Fruit fly (Drosophila melanogaster): Measurements from ENCODE around the gene CG14609.

DNA sequence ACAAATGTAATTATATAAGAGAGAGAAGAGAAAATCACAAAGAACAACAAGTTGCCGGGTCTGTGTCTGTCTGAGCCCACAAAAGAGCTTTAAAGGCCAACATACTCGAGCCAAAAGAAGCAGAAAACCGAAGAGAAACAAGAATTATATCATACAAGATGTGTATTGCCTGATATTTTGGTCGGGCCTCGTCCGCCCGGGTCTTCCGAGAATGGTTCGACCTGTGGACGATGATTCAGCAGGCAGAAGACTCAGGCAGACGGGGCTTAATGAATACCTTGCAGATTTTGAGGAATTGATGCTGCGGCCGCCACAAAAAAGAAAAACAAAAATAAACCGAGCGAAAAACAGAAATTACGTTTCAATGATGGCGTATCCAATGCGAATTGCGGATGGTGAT, 27.8 kb upstream of the CG14609 start:
- TF ChIP-seq pan (optimal IDR thresholded peaks at IDR 0.05) (no peak), CG8478 (optimal IDR thresholded peaks at IDR 0.05) (no peak), usp (GFP tag; optimal IDR thresholded peaks at IDR 0.05) (no peak)
